Worm (Caenorhabditis elegans) whole organism, late embryonic: Measurements from ENCODE around the gene F35H8.2.
A peak's percentile ranks its signal among the peaks of the same experiment; 100 is the strongest.

Experiments
- C38D4.7 ChIP-seq: fragments of 200-800 bp; sonication (Bioruptor generic); optimal IDR thresholded peaks from 2 replicates; lab custom pipeline; 2018; ENCODE audit warnings: mild to moderate bottlenecking, missing genetic modification characterization, moderate library complexity, missing compliant biosample characterization
- F13H6.1 ChIP-seq: sonication (generic microtip); optimal IDR thresholded peaks from 2 replicates; lab custom pipeline; 2016; ENCODE audit warnings: missing genetic modification characterization, missing compliant biosample characterization
- K02D7.2 ChIP-seq: sonication (generic microtip); optimal IDR thresholded peaks from 2 replicates; lab custom pipeline; 2017; ENCODE audit warnings: mild to moderate bottlenecking, missing genetic modification characterization, missing compliant biosample characterization
- K09A11.1 ChIP-seq: sonication (generic microtip); optimal IDR thresholded peaks from 2 replicates; lab custom pipeline; 2017; ENCODE audit warnings: antibody characterized with exemption, mild to moderate bottlenecking, missing genetic modification characterization, missing compliant biosample characterization; ENCODE audit not compliant: insufficient read depth
- T23F11.4 ChIP-seq: fragments of 200-800 bp; sonication (Bioruptor generic); optimal IDR thresholded peaks from 2 replicates; lab custom pipeline; 2018; ENCODE audit warnings: mild to moderate bottlenecking, missing genetic modification characterization, missing compliant biosample characterization
- ahr-1 ChIP-seq: sonication (generic microtip); optimal IDR thresholded peaks from 2 replicates; lab custom pipeline; 2016; ENCODE audit warnings: missing genetic modification characterization, missing compliant biosample characterization
- ama-1 ChIP-seq: fragments of 150-350 bp; optimal IDR thresholded peaks from 2 replicates; lab custom pipeline; 2014
- ceh-14 ChIP-seq: sonication (generic microtip); optimal IDR thresholded peaks from 2 replicates; lab custom pipeline; 2016; ENCODE audit warnings: missing genotype, missing genetic modification characterization, missing compliant biosample characterization
- ceh-19 ChIP-seq: fragments of 200-800 bp; sonication (Bioruptor generic); optimal IDR thresholded peaks from 2 replicates; lab custom pipeline; 2018; ENCODE audit warnings: mild to moderate bottlenecking, missing genetic modification characterization, missing compliant biosample characterization
- ceh-24 ChIP-seq: sonication (generic microtip); optimal IDR thresholded peaks from 2 replicates; lab custom pipeline; 2016; ENCODE audit warnings: mild to moderate bottlenecking, missing genetic modification characterization, missing compliant biosample characterization
- ceh-30 ChIP-seq: fragments of 150-350 bp; optimal IDR thresholded peaks from 2 replicates; lab custom pipeline; 2014; ENCODE audit warnings: missing biosample characterization, missing genetic modification characterization
- ceh-31 ChIP-seq: sonication (generic microtip); optimal IDR thresholded peaks from 2 replicates; lab custom pipeline; 2016; ENCODE audit warnings: missing genetic modification characterization, missing compliant biosample characterization
- ceh-34 ChIP-seq: sonication (generic microtip); optimal IDR thresholded peaks from 2 replicates; lab custom pipeline; 2016; ENCODE audit warnings: mild to moderate bottlenecking, missing genetic modification characterization, missing compliant biosample characterization
- ceh-45 ChIP-seq: fragments of 200-800 bp; sonication (Bioruptor generic); IDR thresholded peaks from 2 replicates; pipeline ENCODE4 v1.3.6; 2022; ENCODE audit warnings: missing genetic modification reagents, missing genetic modification characterization, missing compliant biosample characterization
- ceh-48 ChIP-seq: sonication (generic microtip); optimal IDR thresholded peaks from 2 replicates; lab custom pipeline; 2016; ENCODE audit warnings: missing genetic modification characterization, inconsistent platforms, missing compliant biosample characterization
- ceh-9 ChIP-seq: sonication (generic microtip); optimal IDR thresholded peaks from 2 replicates; lab custom pipeline; 2016; ENCODE audit warnings: mild to moderate bottlenecking, missing genetic modification characterization, inconsistent platforms, missing compliant biosample characterization
- che-1 ChIP-seq: sonication (generic microtip); optimal IDR thresholded peaks from 2 replicates; lab custom pipeline; 2016; ENCODE audit warnings: mild to moderate bottlenecking, missing genetic modification characterization, missing compliant biosample characterization
- dmd-4 ChIP-seq: sonication (generic microtip); optimal IDR thresholded peaks from 2 replicates; lab custom pipeline; 2016; ENCODE audit warnings: borderline replicate concordance, missing genetic modification characterization, missing compliant biosample characterization
- dve-1 ChIP-seq: sonication (generic microtip); optimal IDR thresholded peaks from 2 replicates; lab custom pipeline; 2017; ENCODE audit warnings: antibody characterized with exemption, mild to moderate bottlenecking, missing genetic modification characterization, missing compliant biosample characterization
- elt-2 ChIP-seq: sonication (generic microtip); optimal IDR thresholded peaks from 2 replicates; lab custom pipeline; 2016; ENCODE audit warnings: missing genetic modification reagents, missing genetic modification characterization, missing compliant biosample characterization
- ets-4 ChIP-seq: sonication (generic microtip); optimal IDR thresholded peaks from 2 replicates; lab custom pipeline; 2016; ENCODE audit warnings: missing genetic modification characterization, missing compliant biosample characterization
- eyg-1 ChIP-seq: sonication (generic microtip); optimal IDR thresholded peaks from 2 replicates; lab custom pipeline; 2016; ENCODE audit warnings: missing genotype, missing genetic modification characterization, missing compliant biosample characterization
- fax-1 ChIP-seq: sonication (generic microtip); optimal IDR thresholded peaks from 2 replicates; lab custom pipeline; 2016; ENCODE audit warnings: missing genotype, missing genetic modification characterization, missing compliant biosample characterization
- fkh-10 ChIP-seq: fragments of 150-350 bp; optimal IDR thresholded peaks from 2 replicates; lab custom pipeline; 2014; ENCODE audit warnings: missing biosample characterization, missing genetic modification reagents, missing genetic modification characterization
- fkh-6 ChIP-seq: sonication (generic microtip); optimal IDR thresholded peaks from 2 replicates; lab custom pipeline; 2016; ENCODE audit warnings: missing genetic modification characterization, missing compliant biosample characterization
- gmeb-2 ChIP-seq: sonication (generic microtip); optimal IDR thresholded peaks from 2 replicates; lab custom pipeline; 2016; ENCODE audit warnings: missing genetic modification characterization, inconsistent platforms, missing compliant biosample characterization
- hlh-13 ChIP-seq: fragments of 200-800 bp; sonication (Bioruptor generic); optimal IDR thresholded peaks from 2 replicates; lab custom pipeline; 2018; ENCODE audit warnings: mild to moderate bottlenecking, missing genetic modification characterization, missing compliant biosample characterization
- hlh-15 ChIP-seq: sonication (generic microtip); optimal IDR thresholded peaks from 2 replicates; lab custom pipeline; 2016; ENCODE audit warnings: missing genetic modification characterization, missing compliant biosample characterization
- hlh-30 ChIP-seq: sonication (generic microtip); optimal IDR thresholded peaks from 2 replicates; lab custom pipeline; 2017; ENCODE audit warnings: antibody characterized with exemption, missing genetic modification characterization, missing compliant biosample characterization; ENCODE audit not compliant: insufficient read depth
- hlh-6 ChIP-seq: sonication (generic microtip); optimal IDR thresholded peaks from 2 replicates; lab custom pipeline; 2016; ENCODE audit warnings: missing genotype, missing genetic modification characterization, missing compliant biosample characterization
- hlh-8 ChIP-seq: sonication (generic microtip); optimal IDR thresholded peaks from 2 replicates; lab custom pipeline; 2016; ENCODE audit warnings: missing genotype, missing genetic modification characterization, missing compliant biosample characterization
- lim-6 ChIP-seq: sonication (generic microtip); optimal IDR thresholded peaks from 2 replicates; lab custom pipeline; 2016; ENCODE audit warnings: missing genetic modification characterization, missing compliant biosample characterization
- madf-2 ChIP-seq: sonication (generic microtip); optimal IDR thresholded peaks from 2 replicates; lab custom pipeline; 2017; ENCODE audit warnings: missing genetic modification characterization, missing compliant biosample characterization
- mec-3 ChIP-seq: sonication (generic microtip); optimal IDR thresholded peaks from 2 replicates; lab custom pipeline; 2016; ENCODE audit warnings: borderline replicate concordance, missing genetic modification characterization, missing compliant biosample characterization
- nfya-1 ChIP-seq: sonication (generic microtip); optimal IDR thresholded peaks from 2 replicates; lab custom pipeline; 2017; ENCODE audit warnings: missing genetic modification characterization, mild to moderate bottlenecking, missing compliant biosample characterization, antibody characterized with exemption, moderate library complexity
- nhr-11 ChIP-seq: fragments of 150-350 bp; optimal IDR thresholded peaks from 2 replicates; lab custom pipeline; 2014; ENCODE audit warnings: missing biosample characterization, missing genetic modification characterization
- pag-3 ChIP-seq: sonication (generic microtip); optimal IDR thresholded peaks from 2 replicates; lab custom pipeline; 2016; ENCODE audit warnings: missing compliant biosample characterization, missing genetic modification characterization, borderline replicate concordance
- pat-9 ChIP-seq: fragments of 200-800 bp; sonication (Bioruptor generic); optimal IDR thresholded peaks from 2 replicates; lab custom pipeline; 2018; ENCODE audit warnings: mild to moderate bottlenecking, missing genetic modification characterization, moderate library complexity, missing compliant biosample characterization
- pax-1 ChIP-seq: fragments of 150-350 bp; optimal IDR thresholded peaks from 2 replicates; lab custom pipeline; 2014; ENCODE audit warnings: missing biosample characterization, missing genetic modification characterization
- pha-4 ChIP-seq: fragments of 150-350 bp; optimal IDR thresholded peaks from 2 replicates; lab custom pipeline; 2018; ENCODE audit warnings: missing biosample characterization, missing genetic modification reagents, missing genetic modification characterization
- pqm-1 ChIP-seq: sonication (generic microtip); optimal IDR thresholded peaks from 2 replicates; lab custom pipeline; 2016; ENCODE audit warnings: missing genetic modification characterization, missing compliant biosample characterization
- pros-1 ChIP-seq: fragments of 150-350 bp; optimal IDR thresholded peaks from 2 replicates; lab custom pipeline; 2014; ENCODE audit warnings: missing biosample characterization, missing genetic modification reagents, missing genetic modification characterization
- ref-2 ChIP-seq: sonication (generic microtip); optimal IDR thresholded peaks from 2 replicates; lab custom pipeline; 2016; ENCODE audit warnings: missing genetic modification characterization, missing compliant biosample characterization
- rnt-1 ChIP-seq: sonication (generic microtip); optimal IDR thresholded peaks from 2 replicates; lab custom pipeline; 2016; ENCODE audit warnings: missing genetic modification characterization, missing compliant biosample characterization
- sdc-2 ChIP-seq: sonication (generic microtip); optimal IDR thresholded peaks from 2 replicates; lab custom pipeline; 2016; ENCODE audit warnings: missing genotype, missing genetic modification characterization, missing compliant biosample characterization
- sox-4 ChIP-seq: sonication (generic microtip); optimal IDR thresholded peaks from 2 replicates; lab custom pipeline; 2017; ENCODE audit warnings: mild to moderate bottlenecking, missing genetic modification characterization, inconsistent platforms, missing compliant biosample characterization
- tbx-2 ChIP-seq: sonication (generic microtip); optimal IDR thresholded peaks from 2 replicates; lab custom pipeline; 2016; ENCODE audit warnings: missing genetic modification characterization, missing compliant biosample characterization
- tbx-7 ChIP-seq: sonication (generic microtip); optimal IDR thresholded peaks from 2 replicates; lab custom pipeline; 2016; ENCODE audit warnings: missing genotype, missing genetic modification characterization, missing compliant biosample characterization
- ttx-3 ChIP-seq: sonication (generic microtip); optimal IDR thresholded peaks from 2 replicates; lab custom pipeline; 2016; ENCODE audit warnings: missing genetic modification reagents, missing genetic modification characterization, missing compliant biosample characterization
- unc-42 ChIP-seq: sonication (generic microtip); optimal IDR thresholded peaks from 2 replicates; lab custom pipeline; 2016; ENCODE audit warnings: missing genotype, missing genetic modification characterization, missing compliant biosample characterization
- unc-55 ChIP-seq: sonication (generic microtip); optimal IDR thresholded peaks from 2 replicates; lab custom pipeline; 2017; ENCODE audit warnings: missing biosample characterization, missing genetic modification reagents, missing genetic modification characterization
- unc-86 ChIP-seq: sonication (generic microtip); optimal IDR thresholded peaks from 2 replicates; lab custom pipeline; 2016; ENCODE audit warnings: missing genetic modification characterization, missing compliant biosample characterization
- zip-5 ChIP-seq: sonication (generic microtip); optimal IDR thresholded peaks from 2 replicates; lab custom pipeline; 2016; ENCODE audit warnings: missing genetic modification characterization, missing compliant biosample characterization
- ztf-16 ChIP-seq: sonication (generic microtip); optimal IDR thresholded peaks from 2 replicates; lab custom pipeline; 2017; ENCODE audit warnings: missing genetic modification characterization, missing compliant biosample characterization

F35H8.2 gene

DNA sequence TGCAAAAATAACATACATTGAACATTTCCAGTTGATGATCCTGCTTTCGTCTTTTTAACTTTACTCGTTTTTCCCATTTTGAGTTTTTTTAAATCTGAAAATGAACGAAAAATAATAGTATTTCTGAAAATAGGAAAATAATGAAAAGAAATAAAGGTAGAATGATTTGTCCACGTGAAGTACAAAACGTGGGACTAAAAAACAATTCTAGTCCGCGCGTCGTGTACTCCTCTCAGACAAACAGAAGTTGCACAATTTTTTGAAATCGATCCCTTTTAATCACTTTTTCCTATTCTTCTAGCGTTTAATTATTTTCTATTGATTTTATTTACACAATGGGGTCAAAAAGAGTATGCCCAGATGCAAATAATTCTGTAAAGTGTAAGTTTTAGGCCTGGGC lies 35.8 kb downstream of the F35H8.2 start, which contains the start of the genes E02H1.1 and tag-124:
TSS of gene E02H1.1 (minus strand) at position 94 of the 400 bp plus-strand sequence.
TSS of gene tag-124 (plus strand) at position 222 of the 400 bp plus-strand sequence.
- no peak for TF ChIP-seq lim-6 (tag; lab: Kevin White, UChicago)
- peak; percentile 52 for TF ChIP-seq F13H6.1 (tag; lab: Kevin White, UChicago)
- no peak for TF ChIP-seq ceh-45
- no peak for TF ChIP-seq madf-2 (tag; lab: Kevin White, UChicago)
- TF ChIP-seq zip-5 (tag; lab: Kevin White, UChicago), result peak; percentile 78
- no peak for TF ChIP-seq ceh-14 (tag; lab: Kevin White, UChicago)
- TF ChIP-seq ref-2 (tag; lab: Kevin White, UChicago), result peak; percentile 81
- no peak for TF ChIP-seq nhr-11
- TF ChIP-seq eyg-1 (tag; lab: Kevin White, UChicago), result peak; percentile 1
- TF ChIP-seq sox-4 (tag; lab: Kevin White, UChicago), result no peak
- TF ChIP-seq unc-42, result peak; percentile 13
- no peak for TF ChIP-seq che-1 (tag; lab: Kevin White, UChicago)
- TF ChIP-seq ets-4 (tag; lab: Kevin White, UChicago), result peak; percentile 89
- TF ChIP-seq gmeb-2 (tag; lab: Kevin White, UChicago), result no peak
- TF ChIP-seq ceh-30 (tag; lab: Kevin White, UChicago), result no peak
- peak; percentile 60 for TF ChIP-seq hlh-8 (tag; lab: Kevin White, UChicago)
- peak; percentile 48 for TF ChIP-seq ahr-1 (tag; lab: Kevin White, UChicago)
- TF ChIP-seq tbx-2 (tag; lab: Kevin White, UChicago), result peak; percentile 71
- TF ChIP-seq pat-9 (tag; lab: Kevin White, UChicago), result no peak
- TF ChIP-seq nfya-1, result peak; percentile 1
- no peak for TF ChIP-seq hlh-30 (tag; lab: Kevin White, UChicago)
- no peak for TF ChIP-seq hlh-13 (GFP tag; lab: Kevin White, UChicago)
- TF ChIP-seq ceh-48 (tag; lab: Kevin White, UChicago), result no peak
- no peak for TF ChIP-seq hlh-15 (tag; lab: Kevin White, UChicago)
- peak; percentile 58 for TF ChIP-seq rnt-1 (tag; lab: Kevin White, UChicago)
- peak; percentile 45 for TF ChIP-seq fkh-6 (tag; lab: Kevin White, UChicago)
- TF ChIP-seq fax-1, result peak; percentile 27
- peak; percentile 74 for TF ChIP-seq hlh-6 (tag; lab: Kevin White, UChicago)
- no peak for TF ChIP-seq pax-1 (tag; lab: Kevin White, UChicago)
- TF ChIP-seq T23F11.4 (GFP tag; lab: Kevin White, UChicago), result no peak
- TF ChIP-seq K02D7.2, result no peak
- TF ChIP-seq pha-4 (tag; lab: Kevin White, UChicago), result no peak
- no peak for TF ChIP-seq K09A11.1
- no peak for TF ChIP-seq pqm-1 (tag; lab: Kevin White, UChicago)
- TF ChIP-seq ttx-3 (tag; lab: Kevin White, UChicago), result no peak
- no peak for TF ChIP-seq dve-1 (tag; lab: Kevin White, UChicago)
- no peak for TF ChIP-seq C38D4.7 (GFP tag; lab: Kevin White, UChicago)
- no peak for TF ChIP-seq ama-1 (lab: Kevin White, UChicago)
- peak; percentile 56 for TF ChIP-seq elt-2
- TF ChIP-seq pros-1 (tag; lab: Kevin White, UChicago), result no peak
- TF ChIP-seq ceh-19 (GFP tag; lab: Kevin White, UChicago), result no peak
- TF ChIP-seq fkh-10, result no peak
- TF ChIP-seq unc-86 (tag; lab: Kevin White, UChicago), result no peak
- TF ChIP-seq ztf-16 (tag; lab: Kevin White, UChicago), result no peak
- TF ChIP-seq mec-3 (tag; lab: Kevin White, UChicago), result peak; percentile 30
- peak; percentile 92 for TF ChIP-seq ceh-31
- TF ChIP-seq pag-3 (tag; lab: Kevin White, UChicago), result no peak
- peak; percentile 92 for TF ChIP-seq tbx-7 (tag; lab: Kevin White, UChicago)
- TF ChIP-seq ceh-9, result no peak
- TF ChIP-seq dmd-4 (tag; lab: Kevin White, UChicago), result no peak
- TF ChIP-seq unc-55, result no peak
- peak; percentile 18 for TF ChIP-seq ceh-34 (tag; lab: Kevin White, UChicago)
- no peak for TF ChIP-seq ceh-24
- TF ChIP-seq sdc-2 (tag; lab: Kevin White, UChicago), result peak; percentile 32
